Fruit fly (Drosophila melanogaster) whole organism, prepupa: ENCODE data around the gene CG10481.

Source experiments
- CG10631 ChIP-seq: fragments of 200-800 bp; sonication (Bioruptor generic); optimal IDR thresholded peaks from 2 replicates; lab custom pipeline; 2016; ENCODE audit warnings: missing biosample characterization, missing genetic modification characterization
- CG15336 ChIP-seq: fragments of 200-800 bp; sonication (Bioruptor generic); IDR thresholded peaks from 2 replicates; pipeline ENCODE4 v1.3.6; 2022; ENCODE audit warnings: missing biosample characterization, missing genetic modification characterization
- CG34406 ChIP-seq: fragments of 200-800 bp; sonication (Bioruptor generic); optimal IDR thresholded peaks from 3 replicates; lab custom pipeline; 2016; ENCODE audit warnings: missing biosample characterization, missing genetic modification characterization
- CG4318 ChIP-seq: fragments of 200-800 bp; sonication (Bioruptor generic); optimal IDR thresholded peaks from 3 replicates; lab custom pipeline; 2017; ENCODE audit warnings: missing biosample characterization, mild to moderate bottlenecking, missing genetic modification characterization
- CG6163 ChIP-seq: fragments of 200-800 bp; sonication (Bioruptor generic); IDR thresholded peaks from 3 replicates; pipeline ENCODE4 v1.3.6; 2022; ENCODE audit warnings: missing biosample characterization, missing genetic modification characterization
- CG6276 ChIP-seq: fragments of 200-800 bp; sonication (Bioruptor generic); optimal IDR thresholded peaks from 2 replicates; lab custom pipeline; 2017; ENCODE audit warnings: missing biosample characterization, mild to moderate bottlenecking, missing genetic modification characterization
- CG6808 ChIP-seq: fragments of 200-800 bp; sonication (Bioruptor generic); optimal IDR thresholded peaks from 3 replicates; lab custom pipeline; 2017; ENCODE audit warnings: missing biosample characterization, missing genetic modification characterization, mild to moderate bottlenecking, moderate library complexity, missing genetic modification reagents
- CG6854 ChIP-seq: fragments of 200-800 bp; sonication (Bioruptor generic); optimal IDR thresholded peaks from 2 replicates; lab custom pipeline; 2017; ENCODE audit warnings: missing biosample characterization, mild to moderate bottlenecking, missing genetic modification characterization
- CG8632 ChIP-seq: fragments of 200-800 bp; sonication (Bioruptor generic); optimal IDR thresholded peaks from 3 replicates; lab custom pipeline; 2016; ENCODE audit warnings: missing biosample characterization, missing genetic modification characterization
- Ets21C ChIP-seq: fragments of 200-800 bp; sonication (Bioruptor generic); optimal IDR thresholded peaks from 3 replicates; lab custom pipeline; 2016; ENCODE audit warnings: missing biosample characterization, missing genetic modification characterization
- Ets96B ChIP-seq: fragments of 200-800 bp; optimal IDR thresholded peaks from 2 replicates; lab custom pipeline; 2019; ENCODE audit warnings: missing biosample characterization, mild to moderate bottlenecking, missing genetic modification characterization, moderate library complexity
- Sox102F ChIP-seq: fragments of 200-800 bp; sonication (Bioruptor generic); optimal IDR thresholded peaks from 2 replicates; lab custom pipeline; 2016; ENCODE audit warnings: missing biosample characterization, mild to moderate bottlenecking, missing genetic modification characterization
- achi ChIP-seq: fragments of 200-800 bp; sonication (Bioruptor generic); optimal IDR thresholded peaks from 3 replicates; lab custom pipeline; 2016; ENCODE audit warnings: missing biosample characterization, missing genetic modification characterization
- dsx ChIP-seq: fragments of 200-800 bp; optimal IDR thresholded peaks from 3 replicates; lab custom pipeline; 2019; ENCODE audit warnings: missing biosample characterization, mild to moderate bottlenecking, missing genetic modification characterization, moderate library complexity; ENCODE audit not compliant: poor library complexity, severe bottlenecking
- eg ChIP-seq: fragments of 200-800 bp; sonication (Bioruptor generic); IDR thresholded peaks from 3 replicates; pipeline ENCODE4 v1.3.6; 2022; ENCODE audit warnings: missing biosample characterization, missing genetic modification characterization
- fd59A ChIP-seq: fragments of 200-800 bp; sonication (Bioruptor generic); optimal IDR thresholded peaks from 2 replicates; lab custom pipeline; 2017; ENCODE audit warnings: missing biosample characterization, mild to moderate bottlenecking, missing genetic modification characterization, missing genetic modification reagents
- svp ChIP-seq: fragments of 200-800 bp; sonication (Bioruptor generic); peaks from one replicate; lab custom pipeline; 2016; ENCODE audit warnings: missing biosample characterization, missing genetic modification characterization

Gene CG10481

dm6 chr2L:19847542-19847941 lies 44.8 kb downstream of the CG10481 start:
- TF ChIP-seq CG34406 (GFP tag; lab: Kevin White, UChicago) (no peak), fd59A (GFP tag; lab: Kevin White, UChicago) (no peak), Ets96B (no peak), CG6808 (GFP tag; lab: Kevin White, UChicago) (no peak), Sox102F (GFP tag; lab: Kevin White, UChicago) (no peak), CG8632 (GFP tag; lab: Kevin White, UChicago) (no peak), Ets21C (GFP tag; lab: Kevin White, UChicago) (no peak), CG6854 (GFP tag; lab: Kevin White, UChicago) (no peak), CG6276 (no peak), CG4318 (no peak)

dm6 chr2L:19846226-19846625 lies 46.1 kb downstream of the CG10481 start:
- TF ChIP-seq CG6163 = no peak
- TF ChIP-seq svp (GFP tag; lab: Kevin White, UChicago) = peak; percentile 45
- no peak for TF ChIP-seq CG10631 (GFP tag; lab: Kevin White, UChicago)
- no peak for TF ChIP-seq achi (GFP tag; lab: Kevin White, UChicago)
- no peak for TF ChIP-seq CG15336
- TF ChIP-seq dsx = peak; percentile 92
- 0 out of 3 replicates have a peak, but pooled peaks have one; percentile 21 for TF ChIP-seq eg (GFP tag; lab: Robert Waterston, UW)
- TF ChIP-seq, all 60 proteins: peak for 3
